Worm (Caenorhabditis elegans): Measurements from ENCODE around the gene npr-25.

ce11 chrV:11346912-11347311 is 5.9 kb downstream of the npr-25 start, which contains the start of gene grl-7:
- no peak for TF ChIP-seq egl-44 (GFP tag; IDR thresholded peaks at IDR 0.05)
- TF ChIP-seq unc-62 (GFP tag; optimal IDR thresholded peaks at IDR 0.05) = no peak

All from whole organism, young adult.